Worm (Caenorhabditis elegans): ENCODE results near the gene irld-7.
"Not testable (repeated sequence)": the region's sequence is repeated elsewhere in the genome, so short reads cannot be mapped to it uniquely, and the experiment has no call there.

Gene irld-7

ce11 chrIV:6591010-6591746, 1.0 kb downstream of the irld-7 start, which contains the start of the genes nspb-1 and nspb-2:
nspb-1 (minus strand) TSS chrIV:6591110.
nspb-2 (plus strand) TSS chrIV:6591696.
- not testable (repeated sequence) for TF ChIP-seq alr-1 (tag; optimal IDR thresholded peaks at IDR 0.05; ENCODE audit: borderline replicate concordance); dpl-1 (GFP tag; optimal IDR thresholded peaks at IDR 0.05); ceh-82 (tag; optimal IDR thresholded peaks at IDR 0.05)

- not testable (repeated sequence) for TF ChIP-seq nhr-85 (tag); fkh-8 (tag; optimal IDR thresholded peaks at IDR 0.05); dsc-1 (tag; optimal IDR thresholded peaks at IDR 0.05)
Observed at ce11 chrIV:6594871-6595270, 4.7 kb downstream of the irld-7 start, which contains the start of gene nspb-3. nspb-3 (minus strand) TSS chrIV:6594971.

ce11 chrIV:6595912-6596311, 5.8 kb downstream of the irld-7 start, which contains the start of gene F38A5.22:
F38A5.22 (minus strand) TSS chrIV:6595940.
- TF ChIP-seq nhr-71 (tag; optimal IDR thresholded peaks at IDR 0.05) (no peak), tbx-2 (tag; optimal IDR thresholded peaks at IDR 0.05) (no peak), nhr-19 (GFP tag; conservative IDR thresholded peaks at IDR 0.05) (no peak), fkh-8 (tag; optimal IDR thresholded peaks at IDR 0.05) (no peak), hlh-17 (GFP tag; optimal IDR thresholded peaks at IDR 0.05; ENCODE audit: borderline replicate concordance) (no peak), ceh-88 (GFP tag; IDR thresholded peaks at IDR 0.05) (no peak), lir-3 (tag; optimal IDR thresholded peaks at IDR 0.05; ENCODE audit: poor library complexity) (no peak), mep-1 (tag; optimal IDR thresholded peaks at IDR 0.05) (no peak), isw-1 (GFP tag; IDR thresholded peaks at IDR 0.05) (no peak), unc-30 (tag; optimal IDR thresholded peaks at IDR 0.05) (no peak), unc-62 (GFP tag; optimal IDR thresholded peaks at IDR 0.05) (no peak), ets-5 (GFP tag; IDR thresholded peaks at IDR 0.05) (no peak), lin-15B (tag; optimal IDR thresholded peaks at IDR 0.05) (no peak), Y116A8C.19 (tag; optimal IDR thresholded peaks at IDR 0.05; ENCODE audit: borderline replicate concordance) (no peak)

ce11 chrIV:6597298-6597697, 7.1 kb downstream of the irld-7 start, which contains the start of gene F38A5.6:
F38A5.6 (minus strand) TSS chrIV:6597398.
- TF ChIP-seq efl-1 (optimal IDR thresholded peaks at IDR 0.05) (no peak), efl-1 (GFP tag; optimal IDR thresholded peaks at IDR 0.05 in 1 of 2) (peak in 1 of 2 experiments; percentile 88), C04F5.9 (tag; optimal IDR thresholded peaks at IDR 0.05) (no peak)

- not testable (repeated sequence) for TF ChIP-seq lin-13 (GFP tag; optimal IDR thresholded peaks at IDR 0.05); nhr-11 (tag; optimal IDR thresholded peaks at IDR 0.05); zag-1 (tag; optimal IDR thresholded peaks at IDR 0.05)
Observed at ce11 chrIV:6597918-6598317, 7.8 kb downstream of the irld-7 start, which contains the start of gene nspb-4. nspb-4 (plus strand) TSS chrIV:6598218.

- not testable (repeated sequence) for TF ChIP-seq sptf-1 (tag; optimal IDR thresholded peaks at IDR 0.05); pax-3 (tag; optimal IDR thresholded peaks at IDR 0.05); efl-3 (GFP tag; optimal IDR thresholded peaks at IDR 0.05)
Observed at ce11 chrIV:6598740-6599139, 8.6 kb downstream of the irld-7 start, which contains the start of gene nspb-5. nspb-5 (plus strand) TSS chrIV:6599040.

ce11 chrIV:6599447-6599846, 9.3 kb downstream of the irld-7 start, which contains the start of gene F38A5.8:
F38A5.8 (plus strand) TSS chrIV:6599747.
- no peak for TF ChIP-seq ceh-82 (tag; optimal IDR thresholded peaks at IDR 0.05)
- no peak for TF ChIP-seq egl-13 (tag; optimal IDR thresholded peaks at IDR 0.05)

Data from whole organism, L1 larva.